Worm (Caenorhabditis elegans): ENCODE measurements around the gene ddn-3.

- no peak for TF ChIP-seq ztf-23 (GFP tag; IDR thresholded peaks at IDR 0.05)
- no peak for TF ChIP-seq tab-1 (GFP tag; IDR thresholded peaks at IDR 0.05)
- TF ChIP-seq cog-1 (tag; optimal IDR thresholded peaks at IDR 0.05): no peak
- TF ChIP-seq klf-2 (GFP tag; conservative IDR thresholded peaks at IDR 0.05): no peak
- TF ChIP-seq flt-1 (GFP tag; IDR thresholded peaks at IDR 0.05): no peak
- TF ChIP-seq ztf-29 (GFP tag; IDR thresholded peaks at IDR 0.05): no peak
- no peak for TF ChIP-seq ref-1 (GFP tag; conservative IDR thresholded peaks at IDR 0.05)
- no peak for TF ChIP-seq T22C8.4 (GFP tag; IDR thresholded peaks at IDR 0.05)
- no peak for TF ChIP-seq med-1 (GFP tag; optimal IDR thresholded peaks at IDR 0.05; ENCODE audit: insufficient read depth)
Observed at ce11 chrV:14314236-14314635, 3.2 kb upstream of the ddn-3 start, which contains the start of gene F47B8.1.
